Fruit fly (Drosophila melanogaster) whole organism, embryonic: ENCODE results near the gene CG6345.

Experiments used
- Abd-B ChIP-seq: fragments of 200-800 bp; sonication (Bioruptor generic); optimal IDR thresholded peaks from 2 replicates; lab custom pipeline; 2018; ENCODE audit warnings: missing biosample characterization, mild to moderate bottlenecking, missing genetic modification characterization, moderate library complexity
- CG10979 ChIP-seq: fragments of 200-800 bp; sonication (Bioruptor generic); optimal IDR thresholded peaks from 2 replicates; lab custom pipeline; 2018; ENCODE audit warnings: missing biosample characterization, mild to moderate bottlenecking, missing genetic modification characterization, moderate library complexity
- CG11504 ChIP-seq: fragments of 200-800 bp; sonication (Bioruptor generic); optimal IDR thresholded peaks from 3 replicates; lab custom pipeline; 2019; ENCODE audit warnings: missing biosample characterization, mild to moderate bottlenecking, missing genetic modification characterization, moderate library complexity
- CG13296 ChIP-seq: fragments of 200-800 bp; sonication (Bioruptor generic); optimal IDR thresholded peaks from 3 replicates; lab custom pipeline; 2018; ENCODE audit warnings: missing biosample characterization, mild to moderate bottlenecking, missing genetic modification characterization
- CG14014 ChIP-seq: fragments of 200-800 bp; sonication (Bioruptor generic); IDR thresholded peaks from 2 replicates; pipeline ENCODE4 v1.3.6; 2022; ENCODE audit warnings: missing biosample characterization, missing genetic modification characterization
- CG14441 ChIP-seq: fragments of 200-800 bp; sonication (Bioruptor generic); IDR thresholded peaks from 2 replicates; pipeline ENCODE4 v1.3.6; 2022; ENCODE audit warnings: missing biosample characterization, missing genetic modification characterization
- CG14860 ChIP-seq: fragments of 200-800 bp; sonication (Bioruptor generic); IDR thresholded peaks from 3 replicates; pipeline ENCODE4 v1.3.6; 2022; ENCODE audit warnings: missing biosample characterization, missing genetic modification characterization; ENCODE audit not compliant: partially characterized antibody
- CG16863 ChIP-seq: fragments of 200-800 bp; sonication (Bioruptor generic); optimal IDR thresholded peaks from 3 replicates; lab custom pipeline; 2016; ENCODE audit warnings: missing biosample characterization, missing genetic modification characterization
- CG4282 ChIP-seq: fragments of 200-800 bp; sonication (Bioruptor generic); optimal IDR thresholded peaks from 2 replicates; lab custom pipeline; 2016; ENCODE audit warnings: missing biosample characterization, missing genetic modification characterization
- CG9609 ChIP-seq: fragments of 200-800 bp; sonication (Bioruptor generic); optimal IDR thresholded peaks from 3 replicates; lab custom pipeline; 2016; ENCODE audit warnings: missing biosample characterization, missing genetic modification characterization
- Dref ChIP-seq: fragments of 200-800 bp; sonication (Bioruptor generic); IDR thresholded peaks from 2 replicates; pipeline ENCODE4 v1.3.6; 2022; ENCODE audit warnings: missing biosample characterization, missing genetic modification characterization
- Ets65A ChIP-seq: fragments of 200-800 bp; sonication (Bioruptor generic); peaks from one replicate; lab custom pipeline; 2016; ENCODE audit warnings: missing biosample characterization, missing genetic modification characterization
- HLH4C ChIP-seq: fragments of 200-800 bp; sonication (Bioruptor generic); IDR thresholded peaks from 3 replicates; pipeline ENCODE4 v1.3.6; 2022; ENCODE audit warnings: missing biosample characterization, missing genetic modification characterization; ENCODE audit not compliant: partially characterized antibody
- Hey ChIP-seq: fragments of 200-800 bp; sonication (Bioruptor generic); optimal IDR thresholded peaks from 3 replicates; lab custom pipeline; 2018; ENCODE audit warnings: missing biosample characterization, mild to moderate bottlenecking, missing genetic modification characterization
- HmgD ChIP-seq: fragments of 200-800 bp; sonication (Bioruptor generic); optimal IDR thresholded peaks from 3 replicates; lab custom pipeline; 2016; ENCODE audit warnings: missing biosample characterization, missing genetic modification characterization
- Med ChIP-seq: fragments of 200-800 bp; sonication (Bioruptor generic); peaks from one replicate; lab custom pipeline; 2016; ENCODE audit warnings: missing biosample characterization, missing genetic modification characterization, mild to moderate bottlenecking, inconsistent platforms, moderate library complexity
- Nf-YC ChIP-seq: fragments of 200-800 bp; optimal IDR thresholded peaks from 3 replicates; lab custom pipeline; 2019; ENCODE audit warnings: missing biosample characterization, mild to moderate bottlenecking, missing genetic modification characterization, moderate library complexity
- Opbp ChIP-seq: fragments of 200-800 bp; sonication (Bioruptor generic); IDR thresholded peaks from 3 replicates; pipeline ENCODE4 v1.3.6; 2022; ENCODE audit warnings: missing biosample characterization, missing genetic modification characterization; ENCODE audit not compliant: partially characterized antibody
- Pdp1 ChIP-seq, 2 experiments: fragments of 200-800 bp; sonication (Bioruptor generic); optimal IDR thresholded peaks; 3 replicates each; lab custom pipeline; 2016; ENCODE audit warnings: missing biosample characterization in 2 of 2, missing genetic modification characterization in 2 of 2, mild to moderate bottlenecking in 1 of 2, moderate library complexity in 1 of 2
- Ptx1 ChIP-seq: fragments of 200-800 bp; sonication (Bioruptor generic); IDR thresholded peaks from 2 replicates; pipeline ENCODE4 v1.3.6; 2022; ENCODE audit warnings: missing biosample characterization, missing genetic modification characterization
- Xbp1 ChIP-seq: fragments of 200-800 bp; sonication (Bioruptor generic); optimal IDR thresholded peaks from 3 replicates; lab custom pipeline; 2016; ENCODE audit warnings: missing biosample characterization, mild to moderate bottlenecking, missing genetic modification characterization
- abd-A ChIP-seq: fragments of 200-800 bp; sonication (Bioruptor generic); optimal IDR thresholded peaks from 3 replicates; lab custom pipeline; 2019; ENCODE audit warnings: missing biosample characterization, mild to moderate bottlenecking, missing genetic modification characterization, moderate library complexity
- cad ChIP-seq: fragments of >200 bp; optimal IDR thresholded peaks from 2 replicates; lab custom pipeline; 2017; ENCODE audit warnings: missing biosample characterization, missing genetic modification characterization
- cg ChIP-seq: fragments of 200-800 bp; sonication (Bioruptor generic); optimal IDR thresholded peaks from 3 replicates; lab custom pipeline; 2019; ENCODE audit warnings: missing biosample characterization, mild to moderate bottlenecking, missing genetic modification characterization, moderate library complexity
- cwo ChIP-seq: fragments of 200-800 bp; sonication (Bioruptor generic); optimal IDR thresholded peaks from 3 replicates; lab custom pipeline; 2017; ENCODE audit warnings: missing biosample characterization, missing genetic modification characterization, mild to moderate bottlenecking, moderate library complexity, missing genetic modification reagents
- ham ChIP-seq: fragments of 200-800 bp; sonication (Bioruptor generic); IDR thresholded peaks from 2 replicates; pipeline ENCODE4 v1.3.6; 2022; ENCODE audit warnings: missing biosample characterization, missing genetic modification characterization
- kah ChIP-seq: fragments of 200-800 bp; sonication (Bioruptor generic); optimal IDR thresholded peaks from 2 replicates; lab custom pipeline; 2018; ENCODE audit warnings: missing biosample characterization, mild to moderate bottlenecking, missing genetic modification characterization
- ken ChIP-seq: fragments of 200-800 bp; sonication (Bioruptor generic); IDR thresholded peaks from 3 replicates; pipeline ENCODE4 v1.3.6; 2022; ENCODE audit warnings: missing biosample characterization, missing genetic modification characterization
- mirr ChIP-seq: fragments of 200-800 bp; sonication (Bioruptor generic); optimal IDR thresholded peaks from 3 replicates; lab custom pipeline; 2018; ENCODE audit warnings: missing biosample characterization, mild to moderate bottlenecking, missing genetic modification characterization
- onecut ChIP-seq: fragments of 200-800 bp; sonication (Bioruptor generic); IDR thresholded peaks from 2 replicates; pipeline ENCODE4 v1.3.6; 2022; ENCODE audit warnings: missing biosample characterization, missing genetic modification characterization
- pzg ChIP-seq: fragments of 200-800 bp; sonication (Bioruptor generic); optimal IDR thresholded peaks from 3 replicates; lab custom pipeline; 2018; ENCODE audit warnings: missing biosample characterization, mild to moderate bottlenecking, missing genetic modification characterization, moderate library complexity
- scrt ChIP-seq: fragments of 200-800 bp; sonication (Bioruptor generic); optimal IDR thresholded peaks from 2 replicates; lab custom pipeline; 2018; ENCODE audit warnings: missing biosample characterization, mild to moderate bottlenecking, missing genetic modification characterization, moderate library complexity
- sd ChIP-seq: fragments of 200-800 bp; sonication (Bioruptor generic); optimal IDR thresholded peaks from 3 replicates; lab custom pipeline; 2018; ENCODE audit warnings: missing biosample characterization, mild to moderate bottlenecking, missing genetic modification characterization, moderate library complexity
- tll ChIP-seq, 2 experiments: fragments of 200-800 bp in 1 of 2; fragments of >200 bp in 1 of 2; sonication (Bioruptor generic) in 1 of 2; optimal IDR thresholded peaks; 2 replicates each; lab custom pipeline; 2017 to 2019; ENCODE audit warnings: missing biosample characterization in 2 of 2, missing genetic modification characterization in 2 of 2, mild to moderate bottlenecking in 1 of 2, moderate library complexity in 1 of 2
- yki ChIP-seq: fragments of >200 bp; optimal IDR thresholded peaks from 3 replicates; lab custom pipeline; 2018

Gene CG6345

DNA sequence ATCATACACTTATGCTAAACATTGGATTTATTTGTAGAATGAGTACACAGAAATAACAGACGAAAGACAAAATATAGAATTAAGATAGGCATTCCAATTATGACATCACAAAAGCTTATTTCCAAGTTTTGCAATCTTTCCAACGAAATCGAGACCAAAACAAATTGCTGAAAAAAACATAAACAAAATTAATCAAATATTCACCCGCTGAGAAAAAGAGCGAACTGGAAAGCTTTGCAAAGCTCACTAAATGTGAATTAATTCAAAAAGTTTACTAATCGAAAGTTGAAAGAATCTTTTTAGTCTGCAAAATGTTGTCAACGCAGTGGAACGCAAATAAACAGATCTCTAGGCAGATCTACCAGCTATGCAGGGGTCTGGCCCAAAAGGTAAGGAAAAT is 18.6 kb upstream of the CG6345 start, which contains the start of gene Cyp12e1:
Cyp12e1 (plus strand) TSS at position 301 of the 400 bp plus-strand sequence.
- no peak for TF ChIP-seq CG14860 (GFP tag; lab: Robert Waterston, UW)
- no peak for TF ChIP-seq ken (GFP tag; lab: Robert Waterston, UW)
- TF ChIP-seq Pdp1 (GFP tag; optimal IDR thresholded peaks at IDR 0.05; lab: Kevin White, UChicago), result peak in 1 of 2 experiments; percentile 42
- TF ChIP-seq mirr (GFP tag; lab: Kevin White, UChicago), result no peak
- no peak for TF ChIP-seq CG16863 (GFP tag; lab: Kevin White, UChicago)
- no peak for TF ChIP-seq Opbp (GFP tag; lab: Robert Waterston, UW)
- TF ChIP-seq CG14014 (GFP tag; lab: Robert Waterston, UW), result no peak
- TF ChIP-seq Dref (GFP tag; lab: Robert Waterston, UW), result no peak
- TF ChIP-seq sd (tag; lab: Kevin White, UChicago), result peak; percentile 39

DNA sequence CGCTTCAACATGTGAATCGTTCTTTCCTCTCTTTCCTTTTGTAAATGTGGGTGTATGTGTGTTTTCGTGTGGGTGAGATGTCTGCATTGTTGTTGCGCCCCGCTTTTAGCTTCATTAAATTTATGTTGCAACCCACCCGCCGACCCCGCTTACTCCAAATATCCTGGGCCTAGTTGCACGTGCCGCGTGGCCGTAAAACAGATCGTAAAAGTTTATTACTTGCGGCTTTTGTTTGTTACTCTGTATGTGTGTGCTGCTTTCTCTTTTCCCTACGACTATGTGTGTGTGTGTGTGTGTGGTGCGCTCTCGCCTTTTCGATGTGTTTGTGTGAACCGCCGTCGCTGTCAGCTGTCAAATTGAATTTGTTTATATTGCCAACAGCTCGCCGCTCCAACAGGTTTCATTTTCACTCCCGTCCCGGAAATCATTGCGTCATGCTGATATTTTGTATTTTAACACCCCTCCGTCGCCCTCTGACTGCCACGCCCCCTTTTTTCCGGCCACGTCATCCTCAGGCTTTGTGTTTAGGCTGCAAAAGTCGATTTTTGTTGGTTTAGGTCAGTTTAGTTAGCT is 17.6 kb upstream of the CG6345 start:
- TF ChIP-seq Xbp1 (GFP tag; lab: Kevin White, UChicago), result peak; percentile 13
- TF ChIP-seq Abd-B (GFP tag; lab: Kevin White, UChicago), result peak; percentile 56
- TF ChIP-seq onecut (GFP tag; lab: Robert Waterston, UW), result peak; percentile 58; the same call in 1 of the 2 replicates
- no peak for TF ChIP-seq CG13296 (GFP tag; lab: Kevin White, UChicago)
- no peak for TF ChIP-seq ham (GFP tag; lab: Robert Waterston, UW)
- TF ChIP-seq tll (GFP tag; optimal IDR thresholded peaks at IDR 0.05; lab: Kevin White, UChicago), result peak in 1 of 2 experiments; percentile 33
- peak; percentile 95 for TF ChIP-seq Hey (tag; lab: Kevin White, UChicago)
- TF ChIP-seq HmgD (GFP tag; lab: Kevin White, UChicago), result no peak
- no peak for TF ChIP-seq CG9609 (GFP tag; lab: Kevin White, UChicago)
- TF ChIP-seq abd-A (tag; lab: Kevin White, UChicago), result peak; percentile 95
- TF ChIP-seq cad (GFP tag; lab: Kevin White, UChicago), result peak; percentile 67
- peak; percentile 60 for TF ChIP-seq kah (GFP tag; lab: Kevin White, UChicago)
- peak; percentile 70 for TF ChIP-seq cwo (GFP tag; lab: Kevin White, UChicago)
- TF ChIP-seq cg (GFP tag; lab: Kevin White, UChicago), result peak; percentile 49
- TF ChIP-seq scrt (GFP tag; lab: Kevin White, UChicago), result peak; percentile 90

DNA sequence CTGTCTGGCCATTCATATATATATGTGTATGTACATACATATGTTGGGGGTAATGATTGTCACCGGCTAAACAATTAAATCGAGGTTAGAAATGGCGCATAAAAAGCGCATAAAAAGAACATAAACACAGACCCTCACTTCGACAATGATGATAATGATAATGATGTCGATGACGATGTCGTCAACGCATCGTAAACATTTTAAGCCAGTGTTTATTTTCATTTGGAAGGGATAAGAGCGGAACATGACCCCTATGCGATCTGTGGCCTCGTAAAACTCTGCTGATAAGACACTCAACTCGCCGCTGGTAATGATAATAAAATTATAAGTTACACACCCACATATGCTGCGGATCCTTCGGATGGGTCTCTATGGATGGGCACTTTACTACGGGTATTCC is 15.2 kb upstream of the CG6345 start:
- TF ChIP-seq yki (lab: Kevin White, UChicago), result no peak
- peak; percentile 81 for TF ChIP-seq Ets65A (GFP tag; lab: Kevin White, UChicago)
- TF ChIP-seq Nf-YC (tag; lab: Kevin White, UChicago), result no peak
- TF ChIP-seq Abd-B (GFP tag; lab: Kevin White, UChicago), result peak; percentile 53
- peak; percentile 55 for TF ChIP-seq abd-A (tag; lab: Kevin White, UChicago)
- TF ChIP-seq CG10979 (tag; lab: Kevin White, UChicago), result no peak
- no peak for TF ChIP-seq Ptx1

DNA sequence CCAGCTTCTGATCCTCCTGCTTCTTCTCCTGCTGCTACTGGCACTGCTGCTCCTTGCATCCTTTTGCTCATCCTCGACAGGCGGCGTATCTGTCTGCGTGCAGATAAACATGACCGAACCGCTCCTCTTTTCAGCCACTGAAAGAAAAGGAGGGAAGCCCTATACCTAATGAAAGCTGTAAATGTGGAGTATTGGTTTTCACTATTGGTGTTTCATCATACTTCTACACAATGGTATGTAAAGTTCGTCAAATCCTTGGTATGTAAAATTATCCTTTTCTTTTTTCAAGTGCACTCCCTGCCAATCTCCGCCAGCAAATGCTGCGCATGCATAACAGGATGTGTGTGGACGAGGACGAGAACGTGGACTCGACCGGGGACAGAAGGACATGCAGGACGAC is 12.5 kb upstream of the CG6345 start, which contains the start of gene CG46270:
CG46270 (minus strand) TSS at position 101 of the 400 bp plus-strand sequence.
- peak; percentile 45 for TF ChIP-seq Med (GFP tag; lab: Kevin White, UChicago)
- no peak for TF ChIP-seq CG4282 (GFP tag; lab: Kevin White, UChicago)
- no peak for TF ChIP-seq HLH4C (GFP tag; lab: Robert Waterston, UW)
- TF ChIP-seq CG11504 (tag; lab: Kevin White, UChicago), result no peak
- no peak for TF ChIP-seq pzg (GFP tag; lab: Kevin White, UChicago)
- 0 out of 2 replicates have a peak, but pooled peaks have one; percentile 4 for TF ChIP-seq CG14441
